Fruit fly (Drosophila melanogaster): ENCODE results near the gene CG42717.

DNA sequence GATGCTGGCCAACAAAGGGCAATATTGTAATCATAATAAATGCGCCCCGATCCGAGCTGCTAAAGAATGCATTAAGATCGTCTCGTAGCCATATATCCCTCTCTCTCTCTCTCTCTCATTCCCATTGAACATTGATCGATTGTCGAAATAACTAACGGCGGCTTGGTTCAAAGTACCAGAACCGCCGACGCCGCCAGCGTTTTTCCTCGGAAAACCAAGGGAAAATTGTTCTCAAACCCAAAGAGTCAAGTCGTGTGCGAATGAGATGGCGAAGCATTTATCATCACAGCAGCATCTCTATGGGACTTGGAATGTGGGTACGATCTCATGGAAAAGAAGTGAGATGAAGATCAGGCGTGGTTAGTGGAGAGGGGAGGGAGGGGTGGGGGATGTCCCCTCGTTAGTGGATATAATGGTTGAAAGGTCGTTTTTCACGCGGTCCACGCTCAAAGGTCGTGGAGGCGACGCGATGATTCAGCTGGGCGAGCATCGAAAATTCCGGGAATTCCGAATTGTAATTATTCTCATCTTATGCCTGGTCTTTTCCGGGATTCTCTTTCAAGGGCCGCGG lies 10.9 kb upstream of the CG42717 start:
- TF ChIP-seq CG33017 (tag; optimal IDR thresholded peaks at IDR 0.05) = no peak
- TF ChIP-seq CG11617 (GFP tag; optimal IDR thresholded peaks at IDR 0.05) = no peak
- no peak for TF ChIP-seq CG7101 (tag; optimal IDR thresholded peaks at IDR 0.05)
